Worm (Caenorhabditis elegans) whole organism, late embryonic: ENCODE data around the gene srh-76.

ENCODE experiments used
- F13H6.1 ChIP-seq: sonication (generic microtip); optimal IDR thresholded peaks from 2 replicates; lab custom pipeline; 2016; ENCODE audit warnings: missing genetic modification characterization, missing compliant biosample characterization
- dmd-4 ChIP-seq: sonication (generic microtip); optimal IDR thresholded peaks from 2 replicates; lab custom pipeline; 2016; ENCODE audit warnings: borderline replicate concordance, missing genetic modification characterization, missing compliant biosample characterization
- lim-6 ChIP-seq: sonication (generic microtip); optimal IDR thresholded peaks from 2 replicates; lab custom pipeline; 2016; ENCODE audit warnings: missing genetic modification characterization, missing compliant biosample characterization
- pqm-1 ChIP-seq: sonication (generic microtip); optimal IDR thresholded peaks from 2 replicates; lab custom pipeline; 2016; ENCODE audit warnings: missing genetic modification characterization, missing compliant biosample characterization

DNA sequence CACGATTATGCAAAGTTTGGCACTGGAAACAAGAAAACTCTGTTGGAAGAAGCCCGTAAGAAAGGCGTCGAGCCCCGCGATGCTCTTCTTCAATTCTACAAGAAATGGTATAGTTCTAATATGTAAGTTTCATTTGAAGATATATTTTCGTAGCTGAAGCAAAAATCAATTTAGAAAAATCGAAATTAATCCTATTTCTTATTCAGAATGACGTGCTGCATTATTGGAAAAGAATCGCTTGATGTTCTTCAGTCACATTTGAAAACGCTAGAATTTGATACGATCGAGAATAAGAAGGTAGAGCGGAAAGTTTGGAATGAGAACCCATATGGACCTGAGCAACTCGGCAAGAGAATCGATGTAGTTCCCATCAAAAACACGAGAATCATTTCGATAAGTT lies 43.3 kb downstream of the srh-76 start:
- TF ChIP-seq lim-6 (no peak), F13H6.1 (tag; lab: Kevin White, UChicago) (no peak), dmd-4 (tag; lab: Kevin White, UChicago) (no peak), pqm-1 (tag; lab: Kevin White, UChicago) (no peak)
